Worm (Caenorhabditis elegans): Measurements from ENCODE around the gene T09A5.4.

The T09A5.4 gene

DNA sequence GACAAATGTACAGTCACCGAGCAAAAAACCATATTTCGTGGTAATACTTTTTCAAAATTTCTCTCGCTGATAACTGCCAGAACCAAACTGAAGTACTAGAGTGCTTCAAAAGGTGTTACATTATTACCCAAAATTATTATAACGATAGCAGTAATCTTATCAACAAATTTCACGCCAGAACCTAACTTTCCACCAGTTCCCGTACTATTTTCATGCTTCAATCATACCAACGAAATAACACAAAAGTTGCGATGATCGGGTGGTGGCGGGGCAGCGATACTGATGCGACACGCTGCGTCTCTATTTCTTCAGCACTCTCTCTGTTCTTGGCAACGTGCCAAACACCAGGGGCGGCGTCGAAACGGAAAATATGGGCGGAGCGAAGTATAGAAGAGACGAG lies 37.0 kb upstream of the T09A5.4 start (continued):
- TF ChIP-seq C06A6.2 (GFP tag; conservative IDR thresholded peaks at IDR 0.05) (no peak), atf-7 (tag; optimal IDR thresholded peaks at IDR 0.05) (no peak), D2030.7 (GFP tag; IDR thresholded peaks at IDR 0.05) (no peak), tbp1 (GFP tag; optimal IDR thresholded peaks at IDR 0.05) (peak; percentile 5), hmg-20 (GFP tag; IDR thresholded peaks at IDR 0.05) (no peak), hrde-1 (tag; optimal IDR thresholded peaks at IDR 0.05; ENCODE audit: borderline replicate concordance) (no peak), ccch-3 (GFP tag; optimal IDR thresholded peaks at IDR 0.05) (no peak), aptf-3 (GFP tag; IDR thresholded peaks at IDR 0.05) (no peak), lsy-27 (tag; optimal IDR thresholded peaks at IDR 0.05; ENCODE audit: borderline replicate concordance, insufficient read depth) (no peak), cebp-2 (GFP tag; IDR thresholded peaks at IDR 0.05) (no peak), repo-1 (tag; optimal IDR thresholded peaks at IDR 0.05) (no peak), ztf-6 (GFP tag; IDR thresholded peaks at IDR 0.05) (no peak), F23B12.7 (tag; optimal IDR thresholded peaks at IDR 0.05; ENCODE audit: insufficient read depth) (no peak), fkh-3 (tag; optimal IDR thresholded peaks at IDR 0.05) (no peak), lir-1 (GFP tag; conservative IDR thresholded peaks at IDR 0.05) (no peak), ama-1 (optimal IDR thresholded peaks at IDR 0.05) (no peak), ama-1 (GFP tag; optimal IDR thresholded peaks at IDR 0.05) (no peak), hmg-1.2 (GFP tag; IDR thresholded peaks at IDR 0.05) (peak; percentile 87), lin-26 (GFP tag; IDR thresholded peaks at IDR 0.05) (no peak), ets-4 (GFP tag; optimal IDR thresholded peaks at IDR 0.05) (peak; percentile 69), nhr-179 (tag; optimal IDR thresholded peaks at IDR 0.05) (no peak), mxl-1 (tag; optimal IDR thresholded peaks at IDR 0.05) (no peak), F39B2.1 (GFP tag; IDR thresholded peaks at IDR 0.05) (no peak), ceh-79 (tag; optimal IDR thresholded peaks at IDR 0.05) (no peak), F37B4.10 (GFP tag; IDR thresholded peaks at IDR 0.05) (no peak), Y95B8A.8 (GFP tag; IDR thresholded peaks at IDR 0.05) (no peak), Y79H2A.3 (GFP tag; conservative IDR thresholded peaks at IDR 0.05) (no peak), lsl-1 (GFP tag; optimal IDR thresholded peaks at IDR 0.05) (no peak), ztf-26 (tag; optimal IDR thresholded peaks at IDR 0.05) (no peak), nhr-27 (tag; optimal IDR thresholded peaks at IDR 0.05) (no peak)

DNA sequence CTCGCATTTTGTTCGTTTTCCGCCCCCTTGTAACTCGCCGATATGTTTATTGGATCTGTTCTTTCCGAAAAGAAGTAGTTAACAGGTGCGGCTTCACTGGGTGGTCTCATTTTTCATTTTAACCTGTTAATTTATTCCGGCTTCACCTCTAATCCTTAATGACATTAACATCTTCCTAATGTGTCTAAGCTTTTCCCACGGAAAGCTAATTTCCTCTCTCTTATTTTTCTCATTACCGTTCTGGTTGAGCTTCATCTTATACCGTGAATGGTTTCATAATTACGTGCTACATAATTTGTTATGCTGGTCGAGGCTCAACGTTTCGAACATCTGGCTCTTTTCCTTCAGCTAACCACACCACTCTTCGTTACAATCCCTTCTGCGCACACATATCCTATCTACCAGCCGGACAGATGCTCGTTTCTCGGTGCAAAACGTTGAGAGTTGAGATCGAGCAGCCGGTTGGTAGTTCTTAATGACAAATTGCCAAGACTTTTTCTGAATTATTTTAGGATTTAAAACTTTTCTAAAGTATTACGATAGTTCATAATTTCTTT lies 36.5 kb upstream of the T09A5.4 start:
- TF ChIP-seq mcd-1 (GFP tag; IDR thresholded peaks at IDR 0.05) (no peak), F49E8.2 (tag; optimal IDR thresholded peaks at IDR 0.05; ENCODE audit: insufficient read depth) (no peak), F57A8.1 (GFP tag; optimal IDR thresholded peaks at IDR 0.05) (no peak), C06A6.2 (GFP tag; conservative IDR thresholded peaks at IDR 0.05) (no peak), ztf-22 (GFP tag; optimal IDR thresholded peaks at IDR 0.05) (no peak), ceh-79 (tag; optimal IDR thresholded peaks at IDR 0.05) (no peak), B0336.3 (GFP tag; IDR thresholded peaks at IDR 0.05) (no peak), egrh-3 (GFP tag; IDR thresholded peaks at IDR 0.05) (no peak), egl-18 (GFP tag; IDR thresholded peaks at IDR 0.05) (no peak), akir-1 (GFP tag; optimal IDR thresholded peaks at IDR 0.05) (no peak), Y53G8AR.9 (GFP tag; conservative IDR thresholded peaks at IDR 0.05) (no peak), zfh-2 (GFP tag; conservative IDR thresholded peaks at IDR 0.05) (no peak), dpff-1 (tag; optimal IDR thresholded peaks at IDR 0.05) (no peak), madf-3 (GFP tag; IDR thresholded peaks at IDR 0.05) (no peak)

Data from whole organism, young adult.